Worm (Caenorhabditis elegans) whole organism, L2 larva: ENCODE measurements around the gene F02C9.1.

ENCODE experiments used
- F13H6.1 ChIP-seq: sonication (generic microtip); optimal IDR thresholded peaks from 2 replicates; lab custom pipeline; 2016; ENCODE audit warnings: missing genetic modification characterization, missing compliant biosample characterization
- Y55F3AM.14 ChIP-seq: fragments of 200-800 bp; sonication (Bioruptor generic); optimal IDR thresholded peaks from 2 replicates; lab custom pipeline; 2018; ENCODE audit warnings: mild to moderate bottlenecking, missing genetic modification characterization, missing compliant biosample characterization
- ama-1 ChIP-seq: fragments of 150-350 bp; optimal IDR thresholded peaks from 2 replicates; lab custom pipeline; 2018; ENCODE audit warnings: inconsistent platforms
- dmd-4 ChIP-seq: sonication (generic microtip); optimal IDR thresholded peaks from 2 replicates; lab custom pipeline; 2017; ENCODE audit warnings: missing biosample characterization, missing genetic modification characterization
- elt-1 ChIP-seq: fragments of 150-350 bp; optimal IDR thresholded peaks from 2 replicates; lab custom pipeline; 2014; ENCODE audit warnings: missing biosample characterization, missing genetic modification characterization
- fos-1 ChIP-seq: fragments of 150-350 bp; optimal IDR thresholded peaks from 2 replicates; lab custom pipeline; 2014; ENCODE audit warnings: missing biosample characterization, missing genetic modification characterization
- lin-13 ChIP-seq: fragments of 150-350 bp; optimal IDR thresholded peaks from 2 replicates; lab custom pipeline; 2014; ENCODE audit warnings: missing biosample characterization, missing genetic modification reagents, missing genetic modification characterization
- lin-39 ChIP-seq: fragments of 150-350 bp; optimal IDR thresholded peaks from 2 replicates; lab custom pipeline; 2014; ENCODE audit warnings: missing biosample characterization, missing genetic modification reagents, missing genetic modification characterization
- lsy-2 ChIP-seq, 2 experiments: fragments of 150-350 bp in 1 of 2; sonication (generic microtip) in 1 of 2; optimal IDR thresholded peaks; 2 replicates each; lab custom pipeline; 2014 to 2017; ENCODE audit warnings: missing biosample characterization in 2 of 2, missing genetic modification characterization in 2 of 2
- mab-5 ChIP-seq: fragments of 150-350 bp; optimal IDR thresholded peaks from 2 replicates; lab custom pipeline; 2014; ENCODE audit warnings: missing biosample characterization, missing genetic modification characterization
- mbf-1 ChIP-seq: sonication (generic microtip); optimal IDR thresholded peaks from 2 replicates; lab custom pipeline; 2017; ENCODE audit warnings: missing biosample characterization, missing genetic modification characterization
- mdl-1 ChIP-seq, 2 experiments: fragments of 150-350 bp in 1 of 2; sonication (generic microtip) in 1 of 2; optimal IDR thresholded peaks; 2 replicates each; lab custom pipeline; 2017; ENCODE audit warnings: missing biosample characterization in 2 of 2, missing genetic modification characterization in 2 of 2
- nhr-10 ChIP-seq: sonication (generic microtip); optimal IDR thresholded peaks from 2 replicates; lab custom pipeline; 2017; ENCODE audit warnings: missing biosample characterization, missing genetic modification characterization
- nhr-11 ChIP-seq: fragments of 150-350 bp; optimal IDR thresholded peaks from 2 replicates; lab custom pipeline; 2014; ENCODE audit warnings: missing biosample characterization, missing genetic modification characterization
- nhr-129 ChIP-seq: fragments of 150-350 bp; optimal IDR thresholded peaks from 2 replicates; lab custom pipeline; 2014; ENCODE audit warnings: missing biosample characterization, missing genetic modification characterization
- nhr-23 ChIP-seq: fragments of 150-350 bp; optimal IDR thresholded peaks from 2 replicates; lab custom pipeline; 2014; ENCODE audit warnings: missing biosample characterization, missing genetic modification reagents, missing genetic modification characterization
- nhr-25 ChIP-seq: fragments of 150-350 bp; sonication (generic microtip); optimal IDR thresholded peaks from 3 replicates; lab custom pipeline; 2014; ENCODE audit warnings: missing biosample characterization, missing genetic modification characterization
- nhr-6 ChIP-seq: fragments of 150-350 bp; optimal IDR thresholded peaks from 2 replicates; lab custom pipeline; 2014; ENCODE audit warnings: missing biosample characterization, missing genetic modification characterization
- nhr-77 ChIP-seq: fragments of 150-350 bp; optimal IDR thresholded peaks from 2 replicates; lab custom pipeline; 2014; ENCODE audit warnings: missing biosample characterization, missing genetic modification characterization
- peb-1 ChIP-seq: fragments of 150-350 bp; optimal IDR thresholded peaks from 2 replicates; lab custom pipeline; 2014; ENCODE audit warnings: missing biosample characterization, missing genetic modification characterization
- skn-1 ChIP-seq: sonication (generic microtip); optimal IDR thresholded peaks from 2 replicates; lab custom pipeline; 2017; ENCODE audit warnings: missing biosample characterization, missing genetic modification characterization
- sma-3 ChIP-seq: sonication (generic microtip); optimal IDR thresholded peaks from 2 replicates; lab custom pipeline; 2016; ENCODE audit warnings: missing genetic modification reagents, missing genetic modification characterization, missing compliant biosample characterization
- snpc-4 ChIP-seq: fragments of 150-350 bp; optimal IDR thresholded peaks from 2 replicates; lab custom pipeline; 2014; ENCODE audit warnings: missing biosample characterization, missing genetic modification characterization
- unc-62 ChIP-seq: fragments of 150-350 bp; optimal IDR thresholded peaks from 2 replicates; lab custom pipeline; 2014; ENCODE audit warnings: missing biosample characterization, missing genetic modification reagents, missing genetic modification characterization
- zag-1 ChIP-seq: fragments of 150-350 bp; optimal IDR thresholded peaks from 2 replicates; lab custom pipeline; 2014; ENCODE audit warnings: missing biosample characterization, missing genetic modification characterization
- ztf-1 ChIP-seq: fragments of 200-800 bp; sonication (Bioruptor generic); conservative IDR thresholded peaks from 2 replicates; pipeline ENCODE4 v1.3.6; 2022; ENCODE audit warnings: missing genetic modification characterization, missing compliant biosample characterization
- ztf-4 ChIP-seq: fragments of 150-350 bp; optimal IDR thresholded peaks from 2 replicates; lab custom pipeline; 2014; ENCODE audit warnings: missing biosample characterization, missing genetic modification characterization

Gene F02C9.1

DNA sequence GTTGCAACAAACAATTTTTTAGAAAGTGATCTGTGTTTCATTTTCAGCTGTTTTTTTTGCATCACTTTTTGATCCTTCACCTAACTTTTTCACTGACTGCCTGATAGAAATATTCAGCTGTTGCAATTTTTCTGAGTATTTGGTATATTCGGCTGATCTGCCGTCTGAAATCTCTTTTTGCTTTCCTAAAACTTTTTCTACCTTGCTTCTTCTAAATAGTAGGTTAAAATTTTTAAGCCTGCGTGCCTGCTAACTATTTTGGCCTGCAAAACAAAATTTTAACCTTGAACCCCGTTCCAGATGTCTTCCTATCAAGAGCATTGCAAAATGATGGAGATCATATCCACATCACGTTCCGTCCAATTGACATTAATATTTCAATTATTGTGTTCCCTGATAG is 37.7 kb downstream of the F02C9.1 start, which contains the start of gene srab-8:
TSS of gene srab-8 (plus strand) at position 301 of the 400 bp plus-strand sequence.
- TF ChIP-seq lsy-2 (tag; optimal IDR thresholded peaks at IDR 0.05; lab: Kevin White, UChicago) (no peak), fos-1 (no peak), mdl-1 (tag; optimal IDR thresholded peaks at IDR 0.05; lab: Kevin White, UChicago) (no peak), nhr-129 (tag; lab: Kevin White, UChicago) (no peak), unc-62 (GFP tag; lab: Kevin White, UChicago) (no peak), lin-39 (tag; lab: Kevin White, UChicago) (no peak), dmd-4 (tag; lab: Kevin White, UChicago) (no peak), snpc-4 (tag; lab: Kevin White, UChicago) (no peak), F13H6.1 (tag; lab: Kevin White, UChicago) (no peak), lin-13 (GFP tag; lab: Kevin White, UChicago) (no peak), nhr-25 (tag; lab: Kevin White, UChicago) (no peak), sma-3 (GFP tag; lab: Kevin White, UChicago) (no peak), mbf-1 (no peak), skn-1 (no peak), elt-1 (tag; lab: Kevin White, UChicago) (no peak), nhr-11 (tag; lab: Kevin White, UChicago) (no peak), Y55F3AM.14 (GFP tag; lab: Kevin White, UChicago) (no peak)

DNA sequence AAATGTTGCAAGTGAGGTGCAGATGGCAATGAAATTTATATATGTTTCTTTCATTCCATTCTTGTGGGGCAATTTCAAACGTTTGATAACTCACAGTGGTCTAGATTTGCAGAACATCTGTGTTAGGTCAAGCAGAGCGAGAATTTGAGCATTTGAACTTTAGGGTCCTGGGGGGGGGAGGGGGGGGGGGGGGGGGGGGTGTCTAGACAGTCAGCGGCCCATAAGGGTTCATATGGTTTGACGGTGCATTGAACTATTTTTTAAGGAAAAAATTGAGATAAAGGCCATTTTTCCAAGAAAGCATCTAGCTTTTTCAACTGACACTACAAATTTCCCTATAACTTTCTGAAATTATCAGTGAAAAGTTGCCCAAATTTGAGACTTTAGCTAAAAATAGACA is 47.4 kb downstream of the F02C9.1 start:
- no peak for TF ChIP-seq nhr-6
- no peak for TF ChIP-seq F13H6.1 (tag; lab: Kevin White, UChicago)
- no peak for TF ChIP-seq ztf-1
- TF ChIP-seq peb-1 (tag; lab: Kevin White, UChicago), result no peak
- no peak for TF ChIP-seq lsy-2 (tag; optimal IDR thresholded peaks at IDR 0.05; lab: Kevin White, UChicago)
- TF ChIP-seq sma-3 (GFP tag; lab: Kevin White, UChicago), result no peak
- no peak for TF ChIP-seq nhr-129 (tag; lab: Kevin White, UChicago)
- TF ChIP-seq mbf-1, result no peak
- TF ChIP-seq nhr-10 (tag; lab: Kevin White, UChicago), result no peak
- no peak for TF ChIP-seq nhr-77 (tag; lab: Kevin White, UChicago)
- no peak for TF ChIP-seq nhr-25 (tag; lab: Kevin White, UChicago)
- TF ChIP-seq zag-1 (tag; lab: Kevin White, UChicago), result no peak
- no peak for TF ChIP-seq ama-1 (lab: Kevin White, UChicago)
- no peak for TF ChIP-seq mab-5 (tag; lab: Kevin White, UChicago)

DNA sequence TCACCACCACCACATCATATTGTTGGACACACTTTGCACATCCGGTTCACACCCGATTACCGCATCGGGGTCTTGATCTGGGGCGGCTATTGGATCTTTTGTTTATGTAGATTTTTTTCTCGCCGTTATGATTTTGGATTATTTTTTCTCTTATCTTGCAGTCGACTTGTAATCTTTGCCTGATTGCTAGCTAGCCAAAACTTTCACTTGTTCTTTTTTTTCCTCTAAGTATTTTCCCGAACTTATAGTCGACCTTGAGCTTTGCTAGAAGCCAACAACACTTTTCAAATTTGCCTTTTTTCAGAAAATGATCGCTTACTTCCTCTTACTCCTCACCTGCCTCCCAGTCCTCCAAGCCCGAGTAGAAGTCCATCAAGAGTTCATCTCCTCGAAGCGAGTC is 49.5 kb downstream of the F02C9.1 start, which contains the start of gene lag-2:
TSS of gene lag-2 (plus strand) at position 301 of the 400 bp plus-strand sequence.
- TF ChIP-seq nhr-23 (tag; lab: Kevin White, UChicago) (no peak), F13H6.1 (tag; lab: Kevin White, UChicago) (no peak), ama-1 (lab: Kevin White, UChicago) (no peak), ztf-4 (tag; lab: Kevin White, UChicago) (no peak)
